Fruit fly (Drosophila melanogaster): ENCODE measurements around the gene CG43322.

CG43322 gene

dm6 chr2L:7042150-7042811 is 29.1 kb downstream of the CG43322 start (continued):
- TF ChIP-seq CG8119 (GFP tag; IDR thresholded peaks at IDR 0.05) (peak; percentile 86), CG6854 (GFP tag; optimal IDR thresholded peaks at IDR 0.05) (peak; percentile 52), Ets21C (GFP tag; optimal IDR thresholded peaks at IDR 0.05) (no peak), CG7368 (GFP tag; optimal IDR thresholded peaks at IDR 0.05) (no peak), Sox14 (GFP tag; optimal IDR thresholded peaks at IDR 0.05) (peak; percentile 13), Lpt (GFP tag; optimal IDR thresholded peaks at IDR 0.05) (peak; percentile 33), spab (GFP tag; optimal IDR thresholded peaks at IDR 0.05) (no peak), fd85E (GFP tag; optimal IDR thresholded peaks at IDR 0.05) (no peak), Hr4 (GFP tag; optimal IDR thresholded peaks at IDR 0.05) (peak; percentile 77), Blimp-1 (GFP tag; optimal IDR thresholded peaks at IDR 0.05) (peak; percentile 20), CG34406 (GFP tag; optimal IDR thresholded peaks at IDR 0.05) (no peak), CG6808 (GFP tag; optimal IDR thresholded peaks at IDR 0.05) (peak; percentile 44), dsx (GFP tag; optimal IDR thresholded peaks at IDR 0.05; ENCODE audit: poor library complexity, severe bottlenecking) (no peak), CG4318 (GFP tag; optimal IDR thresholded peaks at IDR 0.05) (peak; percentile 50)

- TF ChIP-seq Eip93F (GFP tag; optimal IDR thresholded peaks at IDR 0.05), result peak; percentile 22
- TF ChIP-seq dac (GFP tag; optimal IDR thresholded peaks at IDR 0.05), result no peak
- TF ChIP-seq CG32006 (GFP tag; optimal IDR thresholded peaks at IDR 0.05), result peak; percentile 63
- peak; percentile 24 for TF ChIP-seq CG3919 (GFP tag; optimal IDR thresholded peaks at IDR 0.05)
- peak; percentile 49 for TF ChIP-seq Sox14 (GFP tag; optimal IDR thresholded peaks at IDR 0.05)
- peak; percentile 22 for TF ChIP-seq net (GFP tag; optimal IDR thresholded peaks at IDR 0.05)
- TF ChIP-seq acj6 (GFP tag; optimal IDR thresholded peaks at IDR 0.05), result peak; percentile 52
- peak; percentile 88 for TF ChIP-seq svp (GFP tag)
- peak; percentile 20 for TF ChIP-seq fd59A (GFP tag; optimal IDR thresholded peaks at IDR 0.05)
- no peak for TF ChIP-seq Lpt (GFP tag; optimal IDR thresholded peaks at IDR 0.05)
- TF ChIP-seq vri (GFP tag; optimal IDR thresholded peaks at IDR 0.05), result peak; percentile 79
- no peak for TF ChIP-seq CG1621 (tag; optimal IDR thresholded peaks at IDR 0.05)
- TF ChIP-seq ss (GFP tag; optimal IDR thresholded peaks at IDR 0.05), result peak in 1 of 2 experiments; percentile 25
- no peak for TF ChIP-seq Sox15 (GFP tag; optimal IDR thresholded peaks at IDR 0.05)
- peak; percentile 32; the same call in 2 of the 3 replicates for TF ChIP-seq CG6163 (GFP tag; IDR thresholded peaks at IDR 0.05)
- peak; percentile 28 for TF ChIP-seq CG8632 (GFP tag; optimal IDR thresholded peaks at IDR 0.05)
- TF ChIP-seq Sox102F (GFP tag; optimal IDR thresholded peaks at IDR 0.05), result peak; percentile 53
- peak; percentile 92 for TF ChIP-seq fkh (GFP tag; optimal IDR thresholded peaks at IDR 0.05)
- TF ChIP-seq Gug (GFP tag; IDR thresholded peaks at IDR 0.05), result no peak
- peak; percentile 40 for TF ChIP-seq pdm3 (GFP tag; optimal IDR thresholded peaks at IDR 0.05)
- TF ChIP-seq CG10631 (GFP tag; optimal IDR thresholded peaks at IDR 0.05), result peak; percentile 29
- no peak for TF ChIP-seq dsx (GFP tag; optimal IDR thresholded peaks at IDR 0.05; ENCODE audit: poor library complexity, severe bottlenecking)
- peak in 1 of 2 experiments; percentile 37 for TF ChIP-seq salr (GFP tag; optimal IDR thresholded peaks at IDR 0.05)
- TF ChIP-seq CG11902 (GFP tag; optimal IDR thresholded peaks at IDR 0.05), result peak; percentile 3
- TF ChIP-seq CG8119 (GFP tag; IDR thresholded peaks at IDR 0.05), result no peak
- TF ChIP-seq CG11762 (GFP tag; optimal IDR thresholded peaks at IDR 0.05; ENCODE audit: insufficient read depth), result no peak
- no peak for TF ChIP-seq CG6792 (GFP tag; optimal IDR thresholded peaks at IDR 0.05)
- TF ChIP-seq CG6276 (GFP tag; optimal IDR thresholded peaks at IDR 0.05), result peak; percentile 35
- TF ChIP-seq CG7368 (GFP tag; optimal IDR thresholded peaks at IDR 0.05), result no peak
- no peak for TF ChIP-seq Hr38 (GFP tag; optimal IDR thresholded peaks at IDR 0.05)
- TF ChIP-seq fd85E (GFP tag; optimal IDR thresholded peaks at IDR 0.05), result no peak
- peak; percentile 32 for TF ChIP-seq CG34406 (GFP tag; optimal IDR thresholded peaks at IDR 0.05)
- TF ChIP-seq CG31627 (GFP tag; optimal IDR thresholded peaks at IDR 0.05), result peak; percentile 50
- no peak for TF ChIP-seq CG16779 (tag; optimal IDR thresholded peaks at IDR 0.05)
- TF ChIP-seq OdsH (GFP tag; optimal IDR thresholded peaks at IDR 0.05), result peak; percentile 44
- TF ChIP-seq CG3032 (tag; optimal IDR thresholded peaks at IDR 0.05), result peak; percentile 20
- peak; percentile 42 for TF ChIP-seq Eip75B (GFP tag; optimal IDR thresholded peaks at IDR 0.05)
- peak; percentile 28 for TF ChIP-seq achi (GFP tag; optimal IDR thresholded peaks at IDR 0.05)
- TF ChIP-seq CG9139 (GFP tag; optimal IDR thresholded peaks at IDR 0.05), result no peak
Observed at dm6 chr2L:7043039-7043905, 30.1 kb downstream of the CG43322 start.

Measured in whole organism, prepupa.